Worm (Caenorhabditis elegans): Measurements from ENCODE around the gene srbc-22.

The srbc-22 gene

DNA sequence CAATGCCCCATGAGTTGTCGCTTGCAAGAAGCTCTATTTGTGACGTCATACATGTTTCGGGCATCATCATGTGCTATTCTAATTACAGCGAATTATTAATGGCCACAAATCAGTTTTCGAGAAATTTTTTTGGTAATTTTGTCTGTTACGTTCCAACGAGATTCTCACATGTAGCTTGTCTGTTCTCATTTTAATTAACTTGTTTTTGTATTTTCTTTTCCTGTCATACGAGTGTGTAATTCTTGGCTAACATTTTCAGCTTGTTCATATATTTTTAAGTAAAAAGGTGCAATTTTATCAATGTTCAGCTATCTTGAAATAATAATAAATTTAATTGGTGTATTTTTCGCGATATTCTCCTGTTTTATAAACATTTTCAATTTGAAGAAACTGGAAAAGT, 1.7 kb upstream of the srbc-22 start, which contains the start of gene srbc-21:
TSS of gene srbc-21 (plus strand) at position 301 of the 400 bp plus-strand sequence.
- TF ChIP-seq zip-2 (tag; optimal IDR thresholded peaks at IDR 0.05) (no peak), ztf-11 (tag; optimal IDR thresholded peaks at IDR 0.05) (no peak), rbr-2 (tag; optimal IDR thresholded peaks at IDR 0.05) (no peak), snpc-4 (tag; optimal IDR thresholded peaks at IDR 0.05) (no peak), egl-27 (tag; optimal IDR thresholded peaks at IDR 0.05) (no peak), F44E2.7 (GFP tag; IDR thresholded peaks at IDR 0.05) (no peak), Y5F2A.4 (GFP tag; optimal IDR thresholded peaks at IDR 0.05) (no peak), lin-29 (GFP tag; IDR thresholded peaks at IDR 0.05) (no peak), daf-8 (GFP tag; IDR thresholded peaks at IDR 0.05) (no peak), ceh-20 (GFP tag; IDR thresholded peaks at IDR 0.05) (no peak), dmd-6 (GFP tag; IDR thresholded peaks at IDR 0.05) (no peak), nhr-10 (tag; optimal IDR thresholded peaks at IDR 0.05) (no peak), R02D3.7 (tag; optimal IDR thresholded peaks at IDR 0.05) (no peak)

DNA sequence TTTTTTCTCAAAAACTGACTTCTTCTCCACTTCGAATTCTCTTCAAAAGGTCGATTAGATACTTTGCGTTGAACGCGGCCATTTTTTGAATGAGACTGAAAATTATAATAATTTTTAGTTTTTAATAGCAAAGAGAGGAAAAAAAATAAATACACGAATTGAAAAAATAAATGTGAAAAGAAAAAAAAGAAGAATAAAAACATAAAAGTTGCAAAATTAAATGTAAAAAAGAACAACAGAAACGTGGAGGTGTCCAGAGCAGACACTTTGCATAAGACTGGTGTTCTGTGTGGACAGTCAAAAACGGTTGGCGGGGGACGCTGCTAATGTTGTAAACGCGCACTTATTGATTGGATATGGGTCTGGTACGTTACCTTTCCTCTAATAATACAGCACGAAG, 2.4 kb downstream of the srbc-22 start, which contains the start of gene C45H4.14:
TSS of gene C45H4.14 (minus strand) at position 101 of the 400 bp plus-strand sequence.
- no peak for TF ChIP-seq lin-38 (GFP tag; IDR thresholded peaks at IDR 0.05)
- TF ChIP-seq madf-9 (GFP tag; conservative IDR thresholded peaks at IDR 0.05) = no peak
- TF ChIP-seq cey-2 (tag; optimal IDR thresholded peaks at IDR 0.05; ENCODE audit: borderline replicate concordance, insufficient read depth) = no peak
- no peak for TF ChIP-seq egl-27 (tag; optimal IDR thresholded peaks at IDR 0.05)
- no peak for TF ChIP-seq rbr-2 (tag; optimal IDR thresholded peaks at IDR 0.05)
- no peak for TF ChIP-seq nhr-11 (tag; optimal IDR thresholded peaks at IDR 0.05)
- TF ChIP-seq nhr-102 (tag; optimal IDR thresholded peaks at IDR 0.05) = no peak
- TF ChIP-seq madf-5 (GFP tag; IDR thresholded peaks at IDR 0.05) = no peak
- TF ChIP-seq ctbp-1 (GFP tag; IDR thresholded peaks at IDR 0.05) = no peak
- TF ChIP-seq lin-39 (tag; optimal IDR thresholded peaks at IDR 0.05) = no peak
- no peak for TF ChIP-seq ceh-20 (GFP tag; IDR thresholded peaks at IDR 0.05)
- no peak for TF ChIP-seq daf-8 (GFP tag; IDR thresholded peaks at IDR 0.05)
- no peak for TF ChIP-seq nhr-10 (tag; optimal IDR thresholded peaks at IDR 0.05)
- TF ChIP-seq lin-1 (GFP tag; IDR thresholded peaks at IDR 0.05) = no peak
- TF ChIP-seq ZK546.5 (tag; optimal IDR thresholded peaks at IDR 0.05) = no peak
- no peak for TF ChIP-seq dve-1 (tag; optimal IDR thresholded peaks at IDR 0.05; ENCODE audit: insufficient read depth)

DNA sequence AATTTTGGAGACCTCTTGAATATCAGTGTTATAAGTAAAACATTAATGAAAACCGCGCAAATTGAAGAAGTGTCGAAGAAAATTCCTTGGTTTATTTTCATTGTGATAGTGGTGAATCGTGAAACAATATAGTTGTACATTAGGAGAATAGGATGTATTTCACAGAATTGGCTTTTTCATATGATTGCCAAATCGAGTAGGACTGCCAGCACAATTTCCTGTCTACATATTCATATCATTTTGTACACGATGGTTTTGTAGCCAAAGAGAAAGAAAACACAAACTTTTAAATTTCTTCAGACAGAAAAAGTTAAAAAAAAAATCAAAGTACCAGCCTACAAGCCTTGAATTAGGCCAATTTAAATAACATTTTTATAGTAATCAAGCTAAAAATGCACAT, 6.8 kb downstream of the srbc-22 start, which contains the start of gene str-255:
TSS of gene str-255 (minus strand) at position 101 of the 400 bp plus-strand sequence.
- TF ChIP-seq madf-9 (GFP tag; conservative IDR thresholded peaks at IDR 0.05) = no peak
- no peak for TF ChIP-seq T20F7.1 (GFP tag; optimal IDR thresholded peaks at IDR 0.05)
- TF ChIP-seq dve-1 (tag; optimal IDR thresholded peaks at IDR 0.05; ENCODE audit: insufficient read depth) = no peak
- TF ChIP-seq jun-1 (tag; optimal IDR thresholded peaks at IDR 0.05) = no peak
- TF ChIP-seq lin-1 (GFP tag; IDR thresholded peaks at IDR 0.05) = no peak
- TF ChIP-seq Y105C5A.15 (GFP tag; IDR thresholded peaks at IDR 0.05) = no peak
- TF ChIP-seq hif-1 (tag; optimal IDR thresholded peaks at IDR 0.05) = no peak
- TF ChIP-seq spr-3 (GFP tag; optimal IDR thresholded peaks at IDR 0.05) = no peak
- no peak for TF ChIP-seq dmd-6 (GFP tag; IDR thresholded peaks at IDR 0.05)
- TF ChIP-seq zip-2 (tag; optimal IDR thresholded peaks at IDR 0.05) = no peak
- TF ChIP-seq nhr-48 (tag; optimal IDR thresholded peaks at IDR 0.05) = no peak
- no peak for TF ChIP-seq lin-38 (GFP tag; IDR thresholded peaks at IDR 0.05)
- TF ChIP-seq nhr-10 (tag; optimal IDR thresholded peaks at IDR 0.05) = no peak
- no peak for TF ChIP-seq ctbp-1 (GFP tag; IDR thresholded peaks at IDR 0.05)
- no peak for TF ChIP-seq mdl-1 (tag; optimal IDR thresholded peaks at IDR 0.05)
- TF ChIP-seq aly-2 (tag; optimal IDR thresholded peaks at IDR 0.05) = no peak

DNA sequence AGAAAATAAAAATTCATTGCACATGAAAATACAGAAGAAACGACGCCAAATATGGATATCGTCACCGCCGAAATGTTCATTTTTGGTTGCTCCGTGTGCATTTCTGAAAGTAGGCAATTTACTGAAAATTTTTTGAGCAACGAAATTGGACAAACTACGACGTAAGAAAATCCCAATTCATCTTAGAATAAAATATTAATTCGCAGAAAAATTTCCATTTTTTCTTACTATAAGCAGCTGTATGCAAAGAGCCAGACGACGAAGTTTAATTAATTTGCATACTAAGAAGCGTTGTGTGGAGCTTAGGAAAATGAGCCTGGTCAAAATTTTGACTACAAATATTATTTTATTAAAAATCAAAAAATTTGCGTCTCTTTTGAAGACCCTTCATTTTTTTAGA, 9.7 kb downstream of the srbc-22 start, which contains the start of gene srbc-19:
TSS of gene srbc-19 (minus strand) at position 101 of the 400 bp plus-strand sequence.
- TF ChIP-seq nhr-76 (tag; optimal IDR thresholded peaks at IDR 0.05) = no peak
- TF ChIP-seq nhr-237 (tag; optimal IDR thresholded peaks at IDR 0.05) = no peak
- TF ChIP-seq hif-1 (tag; optimal IDR thresholded peaks at IDR 0.05) = no peak
- TF ChIP-seq mep-1 (tag; optimal IDR thresholded peaks at IDR 0.05) = no peak
- no peak for TF ChIP-seq dmd-8 (GFP tag; IDR thresholded peaks at IDR 0.05)

Measured in whole organism, L4 larva.